Worm (Caenorhabditis elegans) whole organism, midembryonic: Measurements from ENCODE around the gene C24A3.9.

Experiments
- T22C8.4 ChIP-seq: fragments of 200-800 bp; sonication (Bioruptor generic); IDR thresholded peaks from 2 replicates; pipeline ENCODE4 v1.3.6; 2022; ENCODE audit warnings: missing genetic modification characterization, missing compliant biosample characterization
- cog-1 ChIP-seq: sonication (generic microtip); optimal IDR thresholded peaks from 2 replicates; lab custom pipeline; 2016; ENCODE audit warnings: missing genetic modification characterization, missing compliant biosample characterization
- flt-1 ChIP-seq: fragments of 200-800 bp; sonication (Bioruptor generic); IDR thresholded peaks from 2 replicates; pipeline ENCODE4 v1.3.6; 2022; ENCODE audit warnings: missing genetic modification characterization, missing compliant biosample characterization
- klf-2 ChIP-seq: fragments of 200-800 bp; sonication (Bioruptor generic); conservative IDR thresholded peaks from 2 replicates; pipeline ENCODE4 v1.3.6; 2022; ENCODE audit warnings: missing genetic modification reagents, missing genetic modification characterization, missing compliant biosample characterization
- med-1 ChIP-seq: sonication (generic microtip); optimal IDR thresholded peaks from 2 replicates; lab custom pipeline; 2017; ENCODE audit warnings: missing genetic modification characterization, mild to moderate bottlenecking, missing compliant biosample characterization, antibody characterized with exemption, missing genetic modification reagents; ENCODE audit not compliant: insufficient read depth
- ref-1 ChIP-seq: fragments of 200-800 bp; sonication (Bioruptor generic); conservative IDR thresholded peaks from 2 replicates; pipeline ENCODE4 v1.3.6; 2022; ENCODE audit warnings: missing genetic modification reagents, missing genetic modification characterization, missing compliant biosample characterization
- tab-1 ChIP-seq: fragments of 200-800 bp; sonication (Bioruptor generic); IDR thresholded peaks from 2 replicates; pipeline ENCODE4 v1.3.6; 2022; ENCODE audit warnings: missing genetic modification characterization, missing compliant biosample characterization
- ztf-23 ChIP-seq: fragments of 200-800 bp; sonication (Bioruptor generic); IDR thresholded peaks from 2 replicates; pipeline ENCODE4 v1.3.6; 2022; ENCODE audit warnings: missing genetic modification reagents, missing genetic modification characterization, missing compliant biosample characterization
- ztf-29 ChIP-seq: fragments of 200-800 bp; sonication (Bioruptor generic); IDR thresholded peaks from 2 replicates; pipeline ENCODE4 v1.3.6; 2022; ENCODE audit warnings: missing genetic modification reagents, missing genetic modification characterization, missing compliant biosample characterization

- TF ChIP-seq T22C8.4 (GFP tag; lab: Robert Waterston, UW) (no peak), ztf-23 (GFP tag; lab: Robert Waterston, UW) (no peak), cog-1 (tag; lab: Kevin White, UChicago) (no peak), klf-2 (GFP tag; lab: Robert Waterston, UW) (no peak), ztf-29 (no peak), ref-1 (GFP tag; lab: Robert Waterston, UW) (no peak), tab-1 (GFP tag; lab: Robert Waterston, UW) (no peak), flt-1 (no peak), med-1 (GFP tag; lab: Kevin White, UChicago) (no peak)
These were observed 11.3 kb upstream of the C24A3.9 start, which contains the start of gene T25B6.5 for ce11 chrX:9021645-9022044.
